Worm (Caenorhabditis elegans): ENCODE results near the gene sulp-3.

sulp-3 gene

ce11 chrX:8404308-8405085, 3.7 kb downstream of the sulp-3 start (continued):
- TF ChIP-seq rbr-2 (tag; optimal IDR thresholded peaks at IDR 0.05): peak; percentile 95
- TF ChIP-seq unc-62 (GFP tag; optimal IDR thresholded peaks at IDR 0.05 in 1 of 2): peak in 1 of 2 experiments; percentile 90
- no peak for TF ChIP-seq unc-62 (tag; optimal IDR thresholded peaks at IDR 0.05)
- TF ChIP-seq nhr-76 (tag; optimal IDR thresholded peaks at IDR 0.05): no peak
- no peak for TF ChIP-seq nhr-237 (tag; optimal IDR thresholded peaks at IDR 0.05)
- no peak for TF ChIP-seq skn-1 (tag; optimal IDR thresholded peaks at IDR 0.05)
- TF ChIP-seq mxl-2 (GFP tag; conservative IDR thresholded peaks at IDR 0.05): peak; percentile 87; the same call in 1 of the 2 replicates
- no peak for TF ChIP-seq ama-1 (optimal IDR thresholded peaks at IDR 0.05)
- TF ChIP-seq nhr-77 (tag; optimal IDR thresholded peaks at IDR 0.05): peak; percentile 91
- no peak for TF ChIP-seq fos-1 (tag; optimal IDR thresholded peaks at IDR 0.05)
- peak; percentile 85 for TF ChIP-seq hlh-30 (tag; optimal IDR thresholded peaks at IDR 0.05; ENCODE audit: insufficient read depth)
- peak; percentile 79 for TF ChIP-seq nhr-28 (tag; optimal IDR thresholded peaks at IDR 0.05)
- TF ChIP-seq nhr-111 (GFP tag; optimal IDR thresholded peaks at IDR 0.05): peak; percentile 93
- peak; percentile 95 for TF ChIP-seq arid-1 (GFP tag; conservative IDR thresholded peaks at IDR 0.05)
- TF ChIP-seq lin-38 (GFP tag; IDR thresholded peaks at IDR 0.05): no peak; the same call in 1 of the 2 replicates
- TF ChIP-seq attf-4 (tag; optimal IDR thresholded peaks at IDR 0.05): no peak
- TF ChIP-seq madf-5 (GFP tag; IDR thresholded peaks at IDR 0.05): peak in 1 of 2 experiments; percentile 92; a peak in 3 of 4 replicates
- TF ChIP-seq Y48G9A.11 (GFP tag; IDR thresholded peaks at IDR 0.05): peak; percentile 90
- peak; percentile 51 to 86 for TF ChIP-seq hif-1 (tag; optimal IDR thresholded peaks at IDR 0.05)
- peak; percentile 88 for TF ChIP-seq lir-3 (tag; optimal IDR thresholded peaks at IDR 0.05)
- TF ChIP-seq zip-2 (tag; optimal IDR thresholded peaks at IDR 0.05): peak; percentile 83
- TF ChIP-seq dpl-1 (GFP tag; optimal IDR thresholded peaks at IDR 0.05): peak; percentile 47
- peak; percentile 95 for TF ChIP-seq T26A8.4 (GFP tag; IDR thresholded peaks at IDR 0.05)
- TF ChIP-seq ceh-62 (tag; optimal IDR thresholded peaks at IDR 0.05): no peak
- TF ChIP-seq zfp-2 (tag; optimal IDR thresholded peaks at IDR 0.05): peak; percentile 59
- TF ChIP-seq mep-1 (tag; optimal IDR thresholded peaks at IDR 0.05): peak; percentile 95
- peak; percentile 82 for TF ChIP-seq nhr-25 (tag; optimal IDR thresholded peaks at IDR 0.05; ENCODE audit: borderline replicate concordance, insufficient read depth)
- no peak for TF ChIP-seq daf-8 (GFP tag; IDR thresholded peaks at IDR 0.05)
- TF ChIP-seq zfp-3 (GFP tag; conservative IDR thresholded peaks at IDR 0.05): peak; percentile 89
- peak; percentile 88 for TF ChIP-seq Y105C5A.15 (GFP tag; IDR thresholded peaks at IDR 0.05)
- no peak for TF ChIP-seq lin-15B (tag; optimal IDR thresholded peaks at IDR 0.05)
- TF ChIP-seq hmg-1.1 (GFP tag; IDR thresholded peaks at IDR 0.05): peak; percentile 99
- no peak for TF ChIP-seq ceh-82 (tag; optimal IDR thresholded peaks at IDR 0.05)
- peak; percentile 95 for TF ChIP-seq dmd-9 (GFP tag; IDR thresholded peaks at IDR 0.05)
- TF ChIP-seq sdz-12 (GFP tag; optimal IDR thresholded peaks at IDR 0.05): peak; percentile 90
- peak; percentile 86 to 89 for TF ChIP-seq daf-16 (GFP tag; optimal IDR thresholded peaks at IDR 0.05)
- peak; percentile 86 for TF ChIP-seq daf-16 (tag; optimal IDR thresholded peaks at IDR 0.05)
- TF ChIP-seq D1046.2 (GFP tag; IDR thresholded peaks at IDR 0.05): peak; percentile 93
- TF ChIP-seq F10B5.3 (tag; optimal IDR thresholded peaks at IDR 0.05): peak; percentile 82
- 0 out of 2 replicates have a peak, but pooled peaks have one; percentile 60 for TF ChIP-seq tag-97 (GFP tag; IDR thresholded peaks at IDR 0.05)
- TF ChIP-seq aha-1 (tag): peak; percentile 99
- TF ChIP-seq F44E2.7 (GFP tag; IDR thresholded peaks at IDR 0.05): peak; percentile 96
- peak; percentile 92 for TF ChIP-seq nhr-42 (GFP tag; IDR thresholded peaks at IDR 0.05)
- peak; percentile 97 for TF ChIP-seq dmd-8 (GFP tag; IDR thresholded peaks at IDR 0.05)
- TF ChIP-seq ceh-44 (GFP tag; IDR thresholded peaks at IDR 0.05): peak; percentile 94
- peak; percentile 93 for TF ChIP-seq F26F4.8 (GFP tag; conservative IDR thresholded peaks at IDR 0.05)
- TF ChIP-seq jun-1 (tag; optimal IDR thresholded peaks at IDR 0.05): peak; percentile 85
- peak; percentile 78 for TF ChIP-seq T20F7.1 (GFP tag; optimal IDR thresholded peaks at IDR 0.05)
- TF ChIP-seq lin-29 (GFP tag; IDR thresholded peaks at IDR 0.05): peak; percentile 67
- peak; percentile 88 for TF ChIP-seq nhr-48 (tag; optimal IDR thresholded peaks at IDR 0.05)
- peak; percentile 67 for TF ChIP-seq ztf-7 (tag; optimal IDR thresholded peaks at IDR 0.05)
